Fruit fly (Drosophila melanogaster) whole organism, wandering third instar larva: ENCODE data around the gene CG14282.

Experiments used
- CG32264 ChIP-seq: fragments of 200-800 bp; sonication (Bioruptor generic); optimal IDR thresholded peaks from 2 replicates; lab custom pipeline; 2016; ENCODE audit warnings: missing biosample characterization, missing genetic modification characterization
- Dfd ChIP-seq: fragments of >200 bp; optimal IDR thresholded peaks from 2 replicates; lab custom pipeline; 2017; ENCODE audit warnings: missing biosample characterization, missing genetic modification characterization
- Myc ChIP-seq: fragments of >200 bp; optimal IDR thresholded peaks from 2 replicates; lab custom pipeline; 2017
- Sp1 ChIP-seq: fragments of 200-800 bp; sonication (Bioruptor generic); optimal IDR thresholded peaks from 3 replicates; lab custom pipeline; 2019; ENCODE audit warnings: missing biosample characterization, mild to moderate bottlenecking, missing genetic modification characterization, moderate library complexity
- brk ChIP-seq: fragments of 200-800 bp; sonication (Bioruptor generic); optimal IDR thresholded peaks from 2 replicates; lab custom pipeline; 2016; ENCODE audit warnings: missing biosample characterization, mild to moderate bottlenecking, missing genetic modification characterization
- dl ChIP-seq, 2 experiments: fragments of 175-275, 200-275 bp in 1 of 2; fragments of 200-275 bp in 1 of 2; sonication (Bioruptor generic); optimal IDR thresholded peaks; lab custom pipeline; 2018; ENCODE audit warnings: mild to moderate bottlenecking in 2 of 2, missing biosample characterization in 2 of 2, missing genetic modification characterization in 2 of 2, moderate library complexity in 2 of 2; ENCODE audit not compliant: partially characterized antibody in 2 of 2, insufficient read depth in 1 of 2
- dmrt93B ChIP-seq: fragments of 200-800 bp; sonication (Bioruptor generic); optimal IDR thresholded peaks from 2 replicates; lab custom pipeline; 2018; ENCODE audit warnings: missing biosample characterization, mild to moderate bottlenecking, missing genetic modification characterization
- foxo ChIP-seq, 2 experiments: fragments of 200-800 bp; sonication (Bioruptor generic); optimal IDR thresholded peaks; 2 replicates in 1 of 2; 3 replicates in 1 of 2; lab custom pipeline; 2016 to 2017; ENCODE audit warnings: missing biosample characterization in 2 of 2, missing genetic modification characterization in 2 of 2
- h ChIP-seq: fragments of 200-800 bp; sonication (Bioruptor generic); optimal IDR thresholded peaks from 3 replicates; lab custom pipeline; 2016; ENCODE audit warnings: missing biosample characterization, mild to moderate bottlenecking, missing genetic modification characterization
- pan ChIP-seq: fragments of >200 bp; optimal IDR thresholded peaks from 2 replicates; lab custom pipeline; 2017
- sv ChIP-seq: fragments of 200-800 bp; sonication (Bioruptor generic); optimal IDR thresholded peaks from 3 replicates; lab custom pipeline; 2016; ENCODE audit warnings: missing biosample characterization, missing genetic modification characterization
- usp ChIP-seq: fragments of >200 bp; optimal IDR thresholded peaks from 2 replicates; lab custom pipeline; 2017; ENCODE audit warnings: missing biosample characterization, missing genetic modification characterization

DNA sequence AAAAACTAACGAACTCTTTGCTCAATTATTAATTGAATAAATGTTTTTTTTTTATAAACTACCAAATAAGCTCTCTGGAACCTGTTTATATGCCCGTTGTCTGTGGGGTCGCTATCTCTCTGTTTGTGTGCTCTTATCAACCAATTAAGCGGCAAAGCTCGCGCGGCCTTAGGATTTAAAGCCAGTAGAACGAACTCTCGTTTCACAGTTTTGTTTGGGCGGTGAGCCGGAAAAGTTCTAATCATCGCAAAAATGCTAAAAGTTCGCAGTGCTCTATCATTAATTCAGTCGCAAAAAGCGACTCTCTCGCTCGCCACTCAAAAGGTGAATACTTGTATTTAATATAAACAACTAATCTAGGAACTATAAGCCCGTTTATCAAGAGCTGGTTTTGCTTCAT, 41.8 kb upstream of the CG14282 start, which contains the start of gene Cyp12a4:
- no peak for TF ChIP-seq brk (GFP tag; lab: Kevin White, UChicago)
- TF ChIP-seq CG32264 = no peak
- no peak for TF ChIP-seq h (GFP tag; lab: Kevin White, UChicago)
- TF ChIP-seq sv (GFP tag; lab: Kevin White, UChicago) = no peak
- TF ChIP-seq foxo (GFP tag; optimal IDR thresholded peaks at IDR 0.05; lab: Kevin White, UChicago) = no peak
- TF ChIP-seq Sp1 = no peak
- no peak for TF ChIP-seq dl (GFP tag; optimal IDR thresholded peaks at IDR 0.05; lab: Kevin White, UChicago; ENCODE audit: insufficient read depth in 1 of 2, partially characterized antibody in 2 of 2)
- TF ChIP-seq dmrt93B (GFP tag; lab: Kevin White, UChicago) = no peak
- TF ChIP-seq usp (GFP tag; lab: Kevin White, UChicago) = no peak
- TF ChIP-seq Dfd = no peak
- TF ChIP-seq Myc (lab: Kevin White, UChicago) = no peak
- TF ChIP-seq pan (lab: Kevin White, UChicago) = no peak
